Fruit fly (Drosophila melanogaster) whole organism, prepupa: ENCODE measurements around the gene CheB38b.
A peak's percentile ranks its signal among the peaks of the same experiment; 100 is the strongest.

Experiments used
- Blimp-1 ChIP-seq: fragments of 200-800 bp; sonication (Bioruptor generic); optimal IDR thresholded peaks from 3 replicates; lab custom pipeline; 2017; ENCODE audit warnings: missing biosample characterization, missing genetic modification characterization, mild to moderate bottlenecking, moderate library complexity, missing genetic modification reagents
- CG11294 ChIP-seq: fragments of 200-800 bp; sonication (Bioruptor generic); IDR thresholded peaks from 2 replicates; pipeline ENCODE4 v1.3.6; 2022; ENCODE audit warnings: missing biosample characterization, missing genetic modification characterization
- CG15336 ChIP-seq: fragments of 200-800 bp; sonication (Bioruptor generic); IDR thresholded peaks from 2 replicates; pipeline ENCODE4 v1.3.6; 2022; ENCODE audit warnings: missing biosample characterization, missing genetic modification characterization
- CG16779 ChIP-seq: fragments of 200-800 bp; sonication (Bioruptor generic); optimal IDR thresholded peaks from 3 replicates; lab custom pipeline; 2017; ENCODE audit warnings: missing biosample characterization, mild to moderate bottlenecking, missing genetic modification characterization
- CG3032 ChIP-seq: fragments of 200-800 bp; optimal IDR thresholded peaks from 2 replicates; lab custom pipeline; 2019; ENCODE audit warnings: missing biosample characterization, mild to moderate bottlenecking, missing genetic modification characterization, moderate library complexity
- CG3919 ChIP-seq: fragments of 200-800 bp; sonication (Bioruptor generic); optimal IDR thresholded peaks from 3 replicates; lab custom pipeline; 2016; ENCODE audit warnings: missing biosample characterization, missing genetic modification characterization
- CG6163 ChIP-seq: fragments of 200-800 bp; sonication (Bioruptor generic); IDR thresholded peaks from 3 replicates; pipeline ENCODE4 v1.3.6; 2022; ENCODE audit warnings: missing biosample characterization, missing genetic modification characterization
- CG6854 ChIP-seq: fragments of 200-800 bp; sonication (Bioruptor generic); optimal IDR thresholded peaks from 2 replicates; lab custom pipeline; 2017; ENCODE audit warnings: missing biosample characterization, mild to moderate bottlenecking, missing genetic modification characterization
- CG7368 ChIP-seq: fragments of 200-800 bp; sonication (Bioruptor generic); optimal IDR thresholded peaks from 3 replicates; lab custom pipeline; 2016; ENCODE audit warnings: missing biosample characterization, missing genetic modification characterization
- CG8319 ChIP-seq: fragments of 200-800 bp; sonication (Bioruptor generic); optimal IDR thresholded peaks from 3 replicates; lab custom pipeline; 2016; ENCODE audit warnings: missing biosample characterization, missing genetic modification characterization
- Eip75B ChIP-seq: fragments of 200-800 bp; sonication (Bioruptor generic); optimal IDR thresholded peaks from 3 replicates; lab custom pipeline; 2016; ENCODE audit warnings: missing biosample characterization, missing genetic modification characterization
- Eip78C ChIP-seq: fragments of 200-800 bp; sonication (Bioruptor generic); peaks from one replicate; lab custom pipeline; 2016; ENCODE audit warnings: missing biosample characterization, missing genetic modification characterization
- Ets96B ChIP-seq: fragments of 200-800 bp; optimal IDR thresholded peaks from 2 replicates; lab custom pipeline; 2019; ENCODE audit warnings: missing biosample characterization, mild to moderate bottlenecking, missing genetic modification characterization, moderate library complexity
- Gug ChIP-seq: fragments of 200-800 bp; sonication (Bioruptor generic); IDR thresholded peaks from 2 replicates; pipeline ENCODE4 v1.3.6; 2022; ENCODE audit warnings: missing biosample characterization, missing genetic modification characterization
- Hr38 ChIP-seq: sonication (Bioruptor generic); optimal IDR thresholded peaks from 2 replicates; lab custom pipeline; 2016; ENCODE audit warnings: missing biosample characterization, missing genetic modification characterization
- Hr39 ChIP-seq: fragments of 200-800 bp; sonication (Bioruptor generic); optimal IDR thresholded peaks from 2 replicates; lab custom pipeline; 2016; ENCODE audit warnings: missing biosample characterization, missing genetic modification characterization
- Hr4 ChIP-seq: fragments of 200-800 bp; sonication (Bioruptor generic); optimal IDR thresholded peaks from 3 replicates; lab custom pipeline; 2016; ENCODE audit warnings: missing biosample characterization, missing genetic modification characterization
- Lpt ChIP-seq: fragments of 200-800 bp; sonication (Bioruptor generic); optimal IDR thresholded peaks from 3 replicates; lab custom pipeline; 2016; ENCODE audit warnings: missing biosample characterization, missing genetic modification characterization
- Met ChIP-seq: fragments of 200-800 bp; sonication (Bioruptor generic); optimal IDR thresholded peaks from 3 replicates; lab custom pipeline; 2016; ENCODE audit warnings: missing biosample characterization, missing genetic modification characterization
- Smox ChIP-seq: fragments of 200-800 bp; sonication (Bioruptor generic); optimal IDR thresholded peaks from 3 replicates; lab custom pipeline; 2016; ENCODE audit warnings: missing biosample characterization, missing genetic modification characterization
- Sox102F ChIP-seq: fragments of 200-800 bp; sonication (Bioruptor generic); optimal IDR thresholded peaks from 2 replicates; lab custom pipeline; 2016; ENCODE audit warnings: missing biosample characterization, mild to moderate bottlenecking, missing genetic modification characterization
- Sox14 ChIP-seq: fragments of 200-800 bp; sonication (Bioruptor generic); optimal IDR thresholded peaks from 3 replicates; lab custom pipeline; 2016; ENCODE audit warnings: missing biosample characterization, missing genetic modification characterization
- acj6 ChIP-seq: fragments of 200-800 bp; sonication (Bioruptor generic); optimal IDR thresholded peaks from 3 replicates; lab custom pipeline; 2016; ENCODE audit warnings: missing biosample characterization, missing genetic modification characterization
- cyc ChIP-seq: fragments of 200-800 bp; sonication (Bioruptor generic); optimal IDR thresholded peaks from 3 replicates; lab custom pipeline; 2016; ENCODE audit warnings: missing biosample characterization, missing genetic modification characterization
- eg ChIP-seq: fragments of 200-800 bp; sonication (Bioruptor generic); IDR thresholded peaks from 3 replicates; pipeline ENCODE4 v1.3.6; 2022; ENCODE audit warnings: missing biosample characterization, missing genetic modification characterization
- esn ChIP-seq: fragments of 200-800 bp; sonication (Bioruptor generic); optimal IDR thresholded peaks from 2 replicates; lab custom pipeline; 2016; ENCODE audit warnings: missing biosample characterization, mild to moderate bottlenecking, missing genetic modification characterization, moderate library complexity
- fkh ChIP-seq: fragments of 200-800 bp; sonication (Bioruptor generic); optimal IDR thresholded peaks from 3 replicates; lab custom pipeline; 2017; ENCODE audit warnings: missing biosample characterization, mild to moderate bottlenecking, missing genetic modification characterization, moderate library complexity
- pdm3 ChIP-seq: fragments of 200-800 bp; sonication (Bioruptor generic); optimal IDR thresholded peaks from 3 replicates; lab custom pipeline; 2016; ENCODE audit warnings: missing biosample characterization, missing genetic modification characterization
- spab ChIP-seq: fragments of 200-800 bp; sonication (Bioruptor generic); optimal IDR thresholded peaks from 2 replicates; lab custom pipeline; 2017; ENCODE audit warnings: missing biosample characterization, mild to moderate bottlenecking, missing genetic modification characterization, missing genetic modification reagents
- svp ChIP-seq: fragments of 200-800 bp; sonication (Bioruptor generic); peaks from one replicate; lab custom pipeline; 2016; ENCODE audit warnings: missing biosample characterization, missing genetic modification characterization
- topi ChIP-seq: fragments of 200-800 bp; sonication (Bioruptor generic); optimal IDR thresholded peaks from 3 replicates; lab custom pipeline; 2016; ENCODE audit warnings: missing biosample characterization, missing genetic modification characterization
- vri ChIP-seq: fragments of 200-800 bp; sonication (Bioruptor generic); optimal IDR thresholded peaks from 3 replicates; lab custom pipeline; 2016; ENCODE audit warnings: missing biosample characterization, mild to moderate bottlenecking, missing genetic modification characterization

The CheB38b gene

dm6 chr2L:20787271-20787791, 29.7 kb downstream of the CheB38b start, which contains the start of gene Pomp (continued):
- TF ChIP-seq Sox102F (GFP tag; lab: Kevin White, UChicago) (peak; percentile 76), CG3032 (peak; percentile 68), Gug (GFP tag; lab: Robert Waterston, UW) (peak; percentile 28; the same call in 1 of the 2 replicates), spab (GFP tag; lab: Kevin White, UChicago) (peak; percentile 36), Hr4 (GFP tag; lab: Kevin White, UChicago) (peak; percentile 75), Hr39 (GFP tag; lab: Kevin White, UChicago) (peak; percentile 64), Lpt (GFP tag; lab: Kevin White, UChicago) (peak; percentile 59), Eip75B (GFP tag; lab: Kevin White, UChicago) (peak; percentile 94), CG8319 (peak; percentile 66), cyc (GFP tag; lab: Kevin White, UChicago) (peak; percentile 71), Hr38 (no peak), eg (GFP tag; lab: Robert Waterston, UW) (peak; percentile 87), Smox (GFP tag; lab: Kevin White, UChicago) (peak; percentile 75), CG11294 (GFP tag; lab: Robert Waterston, UW) (peak; percentile 51; the same call in 1 of the 2 replicates), Sox14 (peak; percentile 53), esn (GFP tag; lab: Kevin White, UChicago) (peak; percentile 82), CG7368 (GFP tag; lab: Kevin White, UChicago) (peak; percentile 74), CG3919 (GFP tag; lab: Kevin White, UChicago) (peak; percentile 84), Blimp-1 (GFP tag; lab: Kevin White, UChicago) (peak; percentile 42), acj6 (GFP tag; lab: Kevin White, UChicago) (peak; percentile 77)

- TF ChIP-seq Hr4 (GFP tag; lab: Kevin White, UChicago) (no peak), CG16779 (tag; lab: Kevin White, UChicago) (no peak), spab (GFP tag; lab: Kevin White, UChicago) (no peak)
These were observed 31.7 kb downstream of the CheB38b start for dm6 chr2L:20785333-20785732.

dm6 chr2L:20783908-20784307, 33.2 kb downstream of the CheB38b start:
- TF ChIP-seq CG6163 (GFP tag; lab: Robert Waterston, UW): no peak
- TF ChIP-seq pdm3 (GFP tag; lab: Kevin White, UChicago): no peak
- TF ChIP-seq Eip78C (GFP tag; lab: Kevin White, UChicago): no peak
- no peak for TF ChIP-seq Lpt (GFP tag; lab: Kevin White, UChicago)

- TF ChIP-seq Ets96B (tag; lab: Kevin White, UChicago) (no peak), CG16779 (tag; lab: Kevin White, UChicago) (no peak), Eip78C (GFP tag; lab: Kevin White, UChicago) (peak; percentile 16), esn (GFP tag; lab: Kevin White, UChicago) (peak; percentile 5), CG6854 (GFP tag; lab: Kevin White, UChicago) (no peak), Smox (GFP tag; lab: Kevin White, UChicago) (peak; percentile 4), svp (GFP tag; lab: Kevin White, UChicago) (peak; percentile 48), CG6163 (GFP tag; lab: Robert Waterston, UW) (0 out of 3 replicates have a peak, but pooled peaks have one; percentile 12)
These were observed 34.0 kb downstream of the CheB38b start for dm6 chr2L:20783044-20783443.

dm6 chr2L:20780768-20781167, 36.3 kb downstream of the CheB38b start:
- TF ChIP-seq vri (peak; percentile 45), topi (GFP tag; lab: Kevin White, UChicago) (peak; percentile 26), CG15336 (GFP tag; lab: Robert Waterston, UW) (no peak), fkh (GFP tag; lab: Kevin White, UChicago) (peak; percentile 94), Sox14 (no peak)

- TF ChIP-seq Eip75B (GFP tag; lab: Kevin White, UChicago): no peak
- no peak for TF ChIP-seq Lpt (GFP tag; lab: Kevin White, UChicago)
- TF ChIP-seq cyc (GFP tag; lab: Kevin White, UChicago): no peak
- no peak for TF ChIP-seq CG6163 (GFP tag; lab: Robert Waterston, UW)
- TF ChIP-seq CG6854 (GFP tag; lab: Kevin White, UChicago): no peak
- TF ChIP-seq pdm3 (GFP tag; lab: Kevin White, UChicago): no peak
- no peak for TF ChIP-seq Met (GFP tag; lab: Kevin White, UChicago)
- no peak for TF ChIP-seq svp (GFP tag; lab: Kevin White, UChicago)
These were observed 38.7 kb downstream of the CheB38b start for dm6 chr2L:20778380-20778779.
